Worm (Caenorhabditis elegans): ENCODE measurements around the gene R08E3.1.

DNA sequence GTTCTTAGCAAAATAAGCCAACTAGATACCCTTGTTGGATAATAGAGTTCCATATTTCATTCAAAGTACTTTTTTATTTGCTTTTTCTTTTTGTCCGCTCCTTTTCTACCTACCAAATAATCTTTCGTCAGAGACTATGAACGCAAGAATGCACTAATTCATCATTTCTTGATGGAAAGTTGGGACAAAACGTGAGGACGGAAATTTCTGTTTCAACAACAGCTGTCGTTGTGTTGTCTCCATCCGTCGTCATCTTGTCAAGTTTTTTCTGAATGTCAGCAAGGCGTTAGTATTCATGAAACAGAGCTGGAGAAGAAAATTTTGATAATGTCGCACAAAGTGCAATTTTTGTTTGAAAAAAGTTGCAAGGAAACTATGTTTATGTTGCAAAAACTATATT, 37.7 kb upstream of the R08E3.1 start:
- no peak for TF ChIP-seq dve-1 (tag; optimal IDR thresholded peaks at IDR 0.05)
- TF ChIP-seq ceh-18 (tag; optimal IDR thresholded peaks at IDR 0.05) = no peak
